Worm (Caenorhabditis elegans) whole organism, young adult: ENCODE data around the gene C17C3.6.

ENCODE experiments used
- B0261.1 ChIP-seq: sonication (generic microtip); optimal IDR thresholded peaks from 2 replicates; lab custom pipeline; 2016; ENCODE audit warnings: mild to moderate bottlenecking, missing genetic modification characterization, moderate library complexity, missing compliant biosample characterization
- F10E7.11 ChIP-seq: sonication (generic microtip); optimal IDR thresholded peaks from 2 replicates; lab custom pipeline; 2017; ENCODE audit warnings: mild to moderate bottlenecking, missing genetic modification characterization, moderate library complexity, missing compliant biosample characterization
- F22D6.2 ChIP-seq: sonication (generic microtip); optimal IDR thresholded peaks from 2 replicates; lab custom pipeline; 2016; ENCODE audit warnings: mild to moderate bottlenecking, missing genetic modification characterization, missing compliant biosample characterization
- F49E8.2 ChIP-seq: sonication (generic microtip); optimal IDR thresholded peaks from 3 replicates; lab custom pipeline; 2017; ENCODE audit warnings: missing genetic modification characterization, mild to moderate bottlenecking, missing compliant biosample characterization, antibody characterized with exemption, moderate library complexity; ENCODE audit not compliant: insufficient read depth
- F57A8.1 ChIP-seq: fragments of 200-800 bp; sonication (Bioruptor generic); optimal IDR thresholded peaks from 2 replicates; lab custom pipeline; 2018; ENCODE audit warnings: mild to moderate bottlenecking, missing genetic modification characterization, moderate library complexity, missing compliant biosample characterization
- K11D2.4 ChIP-seq: fragments of 200-800 bp; sonication (Bioruptor generic); IDR thresholded peaks from 2 replicates; pipeline ENCODE4 v1.3.6; 2022; ENCODE audit warnings: missing genetic modification reagents, missing genetic modification characterization, missing compliant biosample characterization
- K12H6.12 ChIP-seq: fragments of 200-800 bp; sonication (Bioruptor generic); optimal IDR thresholded peaks from 2 replicates; lab custom pipeline; 2018; ENCODE audit warnings: mild to moderate bottlenecking, missing genetic modification characterization, missing compliant biosample characterization
- Y79H2A.3 ChIP-seq: fragments of 200-800 bp; sonication (Bioruptor generic); conservative IDR thresholded peaks from 2 replicates; pipeline ENCODE4 v1.3.6; 2022; ENCODE audit warnings: missing genetic modification reagents, missing genetic modification characterization, missing compliant biosample characterization
- akir-1 ChIP-seq: fragments of 200-800 bp; sonication (Bioruptor generic); optimal IDR thresholded peaks from 2 replicates; lab custom pipeline; 2018; ENCODE audit warnings: mild to moderate bottlenecking, missing genetic modification characterization, moderate library complexity, missing compliant biosample characterization
- attf-6 ChIP-seq: fragments of 200-800 bp; sonication (Bioruptor generic); IDR thresholded peaks from 2 replicates; pipeline ENCODE4 v1.3.6; 2022; ENCODE audit warnings: missing genetic modification reagents, missing genetic modification characterization, missing compliant biosample characterization
- bed-1 ChIP-seq: fragments of 200-800 bp; sonication (Bioruptor generic); IDR thresholded peaks from 2 replicates; pipeline ENCODE4 v1.3.6; 2022; ENCODE audit warnings: missing genetic modification reagents, missing genetic modification characterization, missing compliant biosample characterization
- cebp-1 ChIP-seq, 2 experiments: fragments of 200-800 bp in 1 of 2; sonication (Bioruptor generic) in 1 of 2; sonication (generic microtip) in 1 of 2; IDR thresholded peaks in 1 of 2; optimal IDR thresholded peaks in 1 of 2; 2 replicates each; pipeline versions ENCODE4 v1.3.6 to Lab custom; 2017 to 2022; ENCODE audit warnings: missing compliant biosample characterization in 2 of 2, missing genetic modification characterization in 2 of 2, mild to moderate bottlenecking in 1 of 2, missing genetic modification reagents in 1 of 2, moderate library complexity in 1 of 2
- cebp-2 ChIP-seq: fragments of 200-800 bp; sonication (Bioruptor generic); IDR thresholded peaks from 2 replicates; pipeline ENCODE4 v1.3.6; 2022; ENCODE audit warnings: missing genetic modification characterization, missing compliant biosample characterization
- ceh-100 ChIP-seq: fragments of 200-800 bp; sonication (Bioruptor generic); IDR thresholded peaks from 2 replicates; pipeline ENCODE4 v1.3.6; 2022; ENCODE audit warnings: missing genetic modification reagents, missing genetic modification characterization, missing compliant biosample characterization
- ceh-79 ChIP-seq: sonication (generic microtip); optimal IDR thresholded peaks from 2 replicates; lab custom pipeline; 2017; ENCODE audit warnings: mild to moderate bottlenecking, missing genetic modification characterization, missing compliant biosample characterization
- efl-1 ChIP-seq: fragments of 150-350 bp; optimal IDR thresholded peaks from 2 replicates; lab custom pipeline; 2014; ENCODE audit warnings: missing biosample characterization, missing genetic modification reagents, missing genetic modification characterization
- egrh-3 ChIP-seq: fragments of 200-800 bp; sonication (Bioruptor generic); IDR thresholded peaks from 2 replicates; pipeline ENCODE4 v1.3.6; 2022; ENCODE audit warnings: missing genetic modification reagents, missing genetic modification characterization, missing compliant biosample characterization
- ekl-4 ChIP-seq: fragments of 200-800 bp; sonication (Bioruptor generic); IDR thresholded peaks from 2 replicates; pipeline ENCODE4 v1.3.6; 2022; ENCODE audit warnings: missing genetic modification reagents, missing genetic modification characterization, missing compliant biosample characterization
- ets-4 ChIP-seq: fragments of 200-800 bp; sonication (Bioruptor generic); optimal IDR thresholded peaks from 2 replicates; lab custom pipeline; 2018; ENCODE audit warnings: mild to moderate bottlenecking, missing genetic modification characterization, missing compliant biosample characterization
- hlh-12 ChIP-seq: sonication (generic microtip); optimal IDR thresholded peaks from 2 replicates; lab custom pipeline; 2016; ENCODE audit warnings: missing genetic modification characterization, missing compliant biosample characterization
- hmg-1.2 ChIP-seq: fragments of 200-800 bp; sonication (Bioruptor generic); IDR thresholded peaks from 2 replicates; pipeline ENCODE4 v1.3.6; 2022; ENCODE audit warnings: missing genetic modification reagents, missing genetic modification characterization, missing compliant biosample characterization
- hsf-1 ChIP-seq: fragments of 200-800 bp; sonication (Bioruptor generic); IDR thresholded peaks from 2 replicates; pipeline ENCODE4 v1.3.6; 2022; ENCODE audit warnings: missing genetic modification reagents, missing genetic modification characterization, missing compliant biosample characterization
- let-607 ChIP-seq, 2 experiments: fragments of 200-800 bp in 1 of 2; sonication (Bioruptor generic) in 1 of 2; sonication (generic microtip) in 1 of 2; optimal IDR thresholded peaks; 2 replicates each; lab custom pipeline; 2016 to 2018; ENCODE audit warnings: mild to moderate bottlenecking in 2 of 2, missing compliant biosample characterization in 2 of 2, missing genetic modification characterization in 2 of 2, moderate library complexity in 2 of 2, missing genotype in 1 of 2
- lin-26 ChIP-seq: fragments of 200-800 bp; sonication (Bioruptor generic); IDR thresholded peaks from 2 replicates; pipeline ENCODE4 v1.3.6; 2022; ENCODE audit warnings: missing genetic modification reagents, missing genetic modification characterization, missing compliant biosample characterization
- lin-35 ChIP-seq, 3 experiments: fragments of 150-350 bp in 2 of 3; sonication (generic microtip) in 1 of 3; optimal IDR thresholded peaks; 2 replicates each; lab custom pipeline; 2014 to 2018; ENCODE audit warnings: missing biosample characterization in 3 of 3, missing genetic modification characterization in 3 of 3, missing genetic modification reagents in 3 of 3
- lin-54 ChIP-seq: fragments of 200-800 bp; sonication (Bioruptor generic); optimal IDR thresholded peaks from 2 replicates; lab custom pipeline; 2018; ENCODE audit warnings: mild to moderate bottlenecking, missing genetic modification characterization, missing compliant biosample characterization
- lir-1 ChIP-seq: fragments of 200-800 bp; sonication (Bioruptor generic); conservative IDR thresholded peaks from 2 replicates; pipeline ENCODE4 v1.3.6; 2022; ENCODE audit warnings: missing genetic modification reagents, missing genetic modification characterization, missing compliant biosample characterization
- madf-10 ChIP-seq: sonication (generic microtip); optimal IDR thresholded peaks from 2 replicates; lab custom pipeline; 2016; ENCODE audit warnings: mild to moderate bottlenecking, missing genetic modification characterization, missing compliant biosample characterization
- madf-3 ChIP-seq: fragments of 200-800 bp; sonication (Bioruptor generic); IDR thresholded peaks from 2 replicates; pipeline ENCODE4 v1.3.6; 2022; ENCODE audit warnings: missing genetic modification reagents, missing genetic modification characterization, missing compliant biosample characterization
- mxl-1 ChIP-seq: sonication (generic microtip); optimal IDR thresholded peaks from 2 replicates; lab custom pipeline; 2016; ENCODE audit warnings: missing genetic modification characterization, missing compliant biosample characterization
- nfyb-1 ChIP-seq: fragments of 200-800 bp; sonication (Bioruptor generic); IDR thresholded peaks from 2 replicates; pipeline ENCODE4 v1.3.6; 2022; ENCODE audit warnings: missing genetic modification reagents, missing genetic modification characterization, missing compliant biosample characterization
- nhr-27 ChIP-seq: fragments of 200-800 bp; sonication (Bioruptor generic); optimal IDR thresholded peaks from 2 replicates; lab custom pipeline; 2018; ENCODE audit warnings: mild to moderate bottlenecking, missing genetic modification characterization, moderate library complexity, missing compliant biosample characterization
- pbrm-1 ChIP-seq: fragments of 200-800 bp; sonication (Bioruptor generic); IDR thresholded peaks from 2 replicates; pipeline ENCODE4 v1.3.6; 2022; ENCODE audit warnings: missing genetic modification reagents, missing genetic modification characterization, missing compliant biosample characterization
- snpc-1.1 ChIP-seq: sonication (generic microtip); optimal IDR thresholded peaks from 2 replicates; lab custom pipeline; 2017; ENCODE audit warnings: missing genetic modification characterization, mild to moderate bottlenecking, missing compliant biosample characterization, antibody characterized with exemption, moderate library complexity, missing genotype, missing genetic modification reagents; ENCODE audit not compliant: insufficient read depth
- snpc-3.4 ChIP-seq: sonication (generic microtip); optimal IDR thresholded peaks from 2 replicates; lab custom pipeline; 2017; ENCODE audit warnings: missing genetic modification characterization, mild to moderate bottlenecking, missing compliant biosample characterization, antibody characterized with exemption, moderate library complexity, missing genotype, missing genetic modification reagents
- snpc-4 ChIP-seq, 5 experiments: fragments of 150-350 bp in 1 of 5; sonication (generic microtip) in 4 of 5; optimal IDR thresholded peaks; 2 replicates each; lab custom pipeline; 2014 to 2018; ENCODE audit warnings: missing genetic modification characterization in 5 of 5, missing biosample characterization in 3 of 5, antibody characterized with exemption in 2 of 5, mild to moderate bottlenecking in 2 of 5, missing compliant biosample characterization in 2 of 5, missing genotype in 2 of 5, moderate library complexity in 2 of 5, missing genetic modification reagents in 1 of 5
- xnd-1 ChIP-seq: sonication (generic microtip); optimal IDR thresholded peaks from 2 replicates; lab custom pipeline; 2016; ENCODE audit warnings: missing genotype, missing genetic modification reagents, missing genetic modification characterization, missing compliant biosample characterization
- ztf-26 ChIP-seq: sonication (generic microtip); optimal IDR thresholded peaks from 2 replicates; lab custom pipeline; 2017; ENCODE audit warnings: missing genetic modification characterization, missing compliant biosample characterization

C17C3.6 gene

DNA sequence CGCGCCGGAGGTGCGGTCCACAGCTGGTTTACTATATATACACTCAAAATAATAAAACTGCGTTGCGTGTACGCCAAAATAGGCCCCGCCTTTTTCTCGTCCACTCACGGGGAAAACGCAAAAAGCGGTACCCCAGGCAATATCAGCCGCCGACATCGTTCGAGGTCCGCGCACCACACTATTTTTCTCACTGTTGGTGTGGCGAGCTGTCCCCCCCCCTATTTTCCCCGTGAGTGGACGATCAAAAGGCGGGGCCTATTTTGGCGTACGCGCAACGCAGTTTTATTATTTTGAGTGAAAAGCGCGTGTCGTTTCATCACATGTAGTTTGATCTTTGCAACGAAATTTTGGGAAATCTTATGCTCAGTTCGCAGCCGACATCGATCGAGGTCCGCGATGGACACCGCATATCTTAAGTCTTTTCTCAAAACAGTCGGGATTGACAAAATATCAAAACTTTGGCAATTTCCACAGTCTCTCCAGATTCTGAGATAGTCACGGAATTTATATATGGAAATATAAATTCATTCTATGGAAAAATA lies 15.3 kb downstream of the C17C3.6 start:
- no peak for TF ChIP-seq ceh-100 (GFP tag; lab: Robert Waterston, UW)
- no peak for TF ChIP-seq K12H6.12
- no peak for TF ChIP-seq F10E7.11 (tag; lab: Kevin White, UChicago)
- TF ChIP-seq F22D6.2 (tag; lab: Kevin White, UChicago): no peak
- TF ChIP-seq xnd-1 (tag; lab: Kevin White, UChicago): no peak
- TF ChIP-seq efl-1 (GFP tag; lab: Kevin White, UChicago): no peak
- peak; percentile 82; the same call in 1 of the 2 replicates for TF ChIP-seq attf-6 (GFP tag; lab: Robert Waterston, UW)
- 0 out of 2 replicates have a peak, but pooled peaks have one; percentile 50 for TF ChIP-seq cebp-2 (GFP tag; lab: Robert Waterston, UW)
- no peak for TF ChIP-seq ceh-79 (tag; lab: Kevin White, UChicago)
- no peak for TF ChIP-seq snpc-3.4
- 0 out of 2 replicates have a peak, but pooled peaks have one; percentile 56 for TF ChIP-seq lin-26 (GFP tag; lab: Robert Waterston, UW)
- no peak for TF ChIP-seq nhr-27 (tag; lab: Kevin White, UChicago)
- TF ChIP-seq ztf-26 (tag; lab: Kevin White, UChicago): no peak
- 0 out of 2 replicates have a peak, but pooled peaks have one; percentile 41 for TF ChIP-seq nfyb-1 (GFP tag; lab: Robert Waterston, UW)
- no peak for TF ChIP-seq F49E8.2 (tag; lab: Kevin White, UChicago)
- TF ChIP-seq lir-1 (GFP tag; lab: Robert Waterston, UW): no peak
- no peak for TF ChIP-seq F57A8.1
- TF ChIP-seq hlh-12: no peak
- no peak for TF ChIP-seq B0261.1
- no peak for TF ChIP-seq egrh-3 (GFP tag; lab: Robert Waterston, UW)
- TF ChIP-seq snpc-4 (GFP tag; optimal IDR thresholded peaks at IDR 0.05; lab: Kevin White, UChicago): no peak
- peak in 2 of 4 experiments; percentile 75 to 91 for TF ChIP-seq snpc-4 (tag; optimal IDR thresholded peaks at IDR 0.05; lab: Kevin White, UChicago)
- peak; percentile 80 for TF ChIP-seq snpc-1.1 (tag; lab: Kevin White, UChicago)
- TF ChIP-seq pbrm-1 (GFP tag; lab: Robert Waterston, UW): peak; percentile 72; the same call in 1 of the 2 replicates
- TF ChIP-seq hsf-1 (GFP tag; lab: Robert Waterston, UW): no peak
- peak; percentile 74 for TF ChIP-seq hmg-1.2 (GFP tag; lab: Robert Waterston, UW)
- no peak for TF ChIP-seq K11D2.4 (GFP tag; lab: Robert Waterston, UW)
- TF ChIP-seq madf-3 (GFP tag; lab: Robert Waterston, UW): no peak
- TF ChIP-seq mxl-1: no peak
- TF ChIP-seq lin-35 (GFP tag; optimal IDR thresholded peaks at IDR 0.05; lab: Kevin White, UChicago): no peak
- TF ChIP-seq let-607 (tag; optimal IDR thresholded peaks at IDR 0.05; lab: Kevin White, UChicago): no peak
- TF ChIP-seq madf-10 (tag; lab: Kevin White, UChicago): no peak
- no peak for TF ChIP-seq lin-54 (GFP tag; lab: Kevin White, UChicago)
- TF ChIP-seq ets-4 (GFP tag; lab: Kevin White, UChicago): no peak
- TF ChIP-seq bed-1 (GFP tag; lab: Robert Waterston, UW): no peak
- TF ChIP-seq ekl-4 (GFP tag; lab: Robert Waterston, UW): no peak
- TF ChIP-seq cebp-1 (GFP tag; IDR thresholded peaks at IDR 0.05; lab: Robert Waterston, UW): no peak
- TF ChIP-seq cebp-1 (tag; optimal IDR thresholded peaks at IDR 0.05; lab: Kevin White, UChicago): no peak
- no peak for TF ChIP-seq Y79H2A.3 (GFP tag; lab: Robert Waterston, UW)
- TF ChIP-seq akir-1: no peak
